Worm (Caenorhabditis elegans) whole organism, late embryonic: ENCODE results near the gene F55G11.4.

Experiments
- C38D4.7 ChIP-seq: fragments of 200-800 bp; sonication (Bioruptor generic); optimal IDR thresholded peaks from 2 replicates; lab custom pipeline; 2018; ENCODE audit warnings: mild to moderate bottlenecking, missing genetic modification characterization, moderate library complexity, missing compliant biosample characterization
- F13H6.1 ChIP-seq: sonication (generic microtip); optimal IDR thresholded peaks from 2 replicates; lab custom pipeline; 2016; ENCODE audit warnings: missing genetic modification characterization, missing compliant biosample characterization
- ahr-1 ChIP-seq: sonication (generic microtip); optimal IDR thresholded peaks from 2 replicates; lab custom pipeline; 2016; ENCODE audit warnings: missing genetic modification characterization, missing compliant biosample characterization
- ceh-14 ChIP-seq: sonication (generic microtip); optimal IDR thresholded peaks from 2 replicates; lab custom pipeline; 2016; ENCODE audit warnings: missing genotype, missing genetic modification characterization, missing compliant biosample characterization
- ceh-18 ChIP-seq: sonication (generic microtip); optimal IDR thresholded peaks from 2 replicates; lab custom pipeline; 2016; ENCODE audit warnings: missing genetic modification characterization, missing compliant biosample characterization
- ceh-19 ChIP-seq: fragments of 200-800 bp; sonication (Bioruptor generic); optimal IDR thresholded peaks from 2 replicates; lab custom pipeline; 2018; ENCODE audit warnings: mild to moderate bottlenecking, missing genetic modification characterization, missing compliant biosample characterization
- ceh-34 ChIP-seq: sonication (generic microtip); optimal IDR thresholded peaks from 2 replicates; lab custom pipeline; 2016; ENCODE audit warnings: mild to moderate bottlenecking, missing genetic modification characterization, missing compliant biosample characterization
- ceh-45 ChIP-seq: fragments of 200-800 bp; sonication (Bioruptor generic); IDR thresholded peaks from 2 replicates; pipeline ENCODE4 v1.3.6; 2022; ENCODE audit warnings: missing genetic modification reagents, missing genetic modification characterization, missing compliant biosample characterization
- ceh-48 ChIP-seq: sonication (generic microtip); optimal IDR thresholded peaks from 2 replicates; lab custom pipeline; 2016; ENCODE audit warnings: missing genetic modification characterization, inconsistent platforms, missing compliant biosample characterization
- ceh-6 ChIP-seq: fragments of 200-800 bp; sonication (Bioruptor generic); optimal IDR thresholded peaks from 2 replicates; lab custom pipeline; 2018; ENCODE audit warnings: mild to moderate bottlenecking, missing genetic modification characterization, missing compliant biosample characterization
- dmd-4 ChIP-seq: sonication (generic microtip); optimal IDR thresholded peaks from 2 replicates; lab custom pipeline; 2016; ENCODE audit warnings: borderline replicate concordance, missing genetic modification characterization, missing compliant biosample characterization
- elt-2 ChIP-seq: sonication (generic microtip); optimal IDR thresholded peaks from 2 replicates; lab custom pipeline; 2016; ENCODE audit warnings: missing genetic modification reagents, missing genetic modification characterization, missing compliant biosample characterization
- gmeb-2 ChIP-seq: sonication (generic microtip); optimal IDR thresholded peaks from 2 replicates; lab custom pipeline; 2016; ENCODE audit warnings: missing genetic modification characterization, inconsistent platforms, missing compliant biosample characterization
- hlh-13 ChIP-seq: fragments of 200-800 bp; sonication (Bioruptor generic); optimal IDR thresholded peaks from 2 replicates; lab custom pipeline; 2018; ENCODE audit warnings: mild to moderate bottlenecking, missing genetic modification characterization, missing compliant biosample characterization
- hlh-15 ChIP-seq: sonication (generic microtip); optimal IDR thresholded peaks from 2 replicates; lab custom pipeline; 2016; ENCODE audit warnings: missing genetic modification characterization, missing compliant biosample characterization
- hlh-30 ChIP-seq: sonication (generic microtip); optimal IDR thresholded peaks from 2 replicates; lab custom pipeline; 2017; ENCODE audit warnings: antibody characterized with exemption, missing genetic modification characterization, missing compliant biosample characterization; ENCODE audit not compliant: insufficient read depth
- hlh-8 ChIP-seq: sonication (generic microtip); optimal IDR thresholded peaks from 2 replicates; lab custom pipeline; 2016; ENCODE audit warnings: missing genotype, missing genetic modification characterization, missing compliant biosample characterization
- lim-6 ChIP-seq: sonication (generic microtip); optimal IDR thresholded peaks from 2 replicates; lab custom pipeline; 2016; ENCODE audit warnings: missing genetic modification characterization, missing compliant biosample characterization
- lin-11 ChIP-seq: fragments of 200-800 bp; sonication (Bioruptor generic); optimal IDR thresholded peaks from 2 replicates; lab custom pipeline; 2018; ENCODE audit warnings: mild to moderate bottlenecking, missing genetic modification characterization, missing compliant biosample characterization
- nfya-1 ChIP-seq: sonication (generic microtip); optimal IDR thresholded peaks from 2 replicates; lab custom pipeline; 2017; ENCODE audit warnings: missing genetic modification characterization, mild to moderate bottlenecking, missing compliant biosample characterization, antibody characterized with exemption, moderate library complexity
- nhr-11 ChIP-seq: fragments of 150-350 bp; optimal IDR thresholded peaks from 2 replicates; lab custom pipeline; 2014; ENCODE audit warnings: missing biosample characterization, missing genetic modification characterization
- odd-2 ChIP-seq: sonication (generic microtip); optimal IDR thresholded peaks from 2 replicates; lab custom pipeline; 2017; ENCODE audit warnings: antibody characterized with exemption, mild to moderate bottlenecking, missing genetic modification characterization, missing compliant biosample characterization
- pag-3 ChIP-seq: sonication (generic microtip); optimal IDR thresholded peaks from 2 replicates; lab custom pipeline; 2016; ENCODE audit warnings: missing compliant biosample characterization, missing genetic modification characterization, borderline replicate concordance
- pax-1 ChIP-seq: fragments of 150-350 bp; optimal IDR thresholded peaks from 2 replicates; lab custom pipeline; 2014; ENCODE audit warnings: missing biosample characterization, missing genetic modification characterization
- pha-2 ChIP-seq: sonication (generic microtip); optimal IDR thresholded peaks from 2 replicates; lab custom pipeline; 2017; ENCODE audit warnings: mild to moderate bottlenecking, missing genetic modification characterization, missing compliant biosample characterization
- pha-4 ChIP-seq: fragments of 150-350 bp; optimal IDR thresholded peaks from 2 replicates; lab custom pipeline; 2018; ENCODE audit warnings: missing biosample characterization, missing genetic modification reagents, missing genetic modification characterization
- pqm-1 ChIP-seq: sonication (generic microtip); optimal IDR thresholded peaks from 2 replicates; lab custom pipeline; 2016; ENCODE audit warnings: missing genetic modification characterization, missing compliant biosample characterization
- pros-1 ChIP-seq: fragments of 150-350 bp; optimal IDR thresholded peaks from 2 replicates; lab custom pipeline; 2014; ENCODE audit warnings: missing biosample characterization, missing genetic modification reagents, missing genetic modification characterization
- rnt-1 ChIP-seq: sonication (generic microtip); optimal IDR thresholded peaks from 2 replicates; lab custom pipeline; 2016; ENCODE audit warnings: missing genetic modification characterization, missing compliant biosample characterization
- sox-2 ChIP-seq: fragments of 200-800 bp; sonication (Bioruptor generic); IDR thresholded peaks from 2 replicates; pipeline ENCODE4 v1.3.6; 2022; ENCODE audit warnings: missing genetic modification reagents, missing genetic modification characterization, missing compliant biosample characterization
- sox-4 ChIP-seq: sonication (generic microtip); optimal IDR thresholded peaks from 2 replicates; lab custom pipeline; 2017; ENCODE audit warnings: mild to moderate bottlenecking, missing genetic modification characterization, inconsistent platforms, missing compliant biosample characterization
- tbx-2 ChIP-seq: sonication (generic microtip); optimal IDR thresholded peaks from 2 replicates; lab custom pipeline; 2016; ENCODE audit warnings: missing genetic modification characterization, missing compliant biosample characterization
- unc-86 ChIP-seq: sonication (generic microtip); optimal IDR thresholded peaks from 2 replicates; lab custom pipeline; 2016; ENCODE audit warnings: missing genetic modification characterization, missing compliant biosample characterization
- zip-5 ChIP-seq: sonication (generic microtip); optimal IDR thresholded peaks from 2 replicates; lab custom pipeline; 2016; ENCODE audit warnings: missing genetic modification characterization, missing compliant biosample characterization
- ztf-16 ChIP-seq: sonication (generic microtip); optimal IDR thresholded peaks from 2 replicates; lab custom pipeline; 2017; ENCODE audit warnings: missing genetic modification characterization, missing compliant biosample characterization

The F55G11.4 gene

DNA sequence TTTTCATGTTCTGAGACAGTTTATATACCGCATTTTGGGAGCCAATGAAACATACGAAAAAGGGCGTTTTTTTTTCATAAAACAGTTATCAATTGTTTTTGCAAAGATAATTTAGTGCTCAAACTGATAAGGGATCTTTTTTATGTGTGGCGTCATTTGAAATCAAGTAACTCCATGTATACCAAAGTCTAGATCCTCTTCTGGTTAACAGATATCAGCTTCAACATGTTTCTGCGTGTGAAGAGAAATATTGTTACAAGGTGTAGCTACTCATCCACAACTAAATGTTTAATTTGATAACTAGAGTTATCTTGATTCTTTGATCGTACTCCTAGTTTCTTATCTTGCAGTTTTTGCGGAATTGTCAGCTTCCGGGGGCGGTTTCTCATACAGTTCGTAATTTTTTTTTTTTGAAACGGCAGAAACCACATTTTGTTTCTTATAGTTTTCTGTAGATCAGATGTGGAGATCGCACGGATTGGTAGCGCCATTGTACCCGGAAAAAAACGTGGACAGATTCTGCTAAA lies 1.4 kb upstream of the F55G11.4 start:
- TF ChIP-seq gmeb-2 (no peak), unc-86 (no peak), elt-2 (peak; percentile 77)
- TF ChIP-seq, all 69 proteins: peak for 1

DNA sequence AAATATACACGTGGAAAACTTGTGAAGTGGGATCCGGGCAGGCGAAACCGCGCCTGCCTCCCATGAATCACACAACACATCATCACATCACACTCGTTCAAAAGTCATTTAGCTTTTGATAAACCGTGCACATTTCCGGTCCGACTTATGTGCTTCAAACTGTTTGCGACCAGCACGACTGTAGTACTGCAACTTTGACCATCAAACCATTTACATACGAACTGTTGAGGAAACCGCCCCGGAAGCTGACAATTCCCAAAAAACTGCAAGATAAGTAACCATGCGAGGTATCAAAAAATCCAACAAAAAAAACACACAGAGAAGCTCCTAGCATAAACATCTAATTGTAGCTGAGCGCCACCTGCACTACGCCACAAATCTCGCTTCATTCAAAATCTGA lies 644 bp upstream of the F55G11.4 start:
- no peak for TF ChIP-seq hlh-15 (tag; lab: Kevin White, UChicago)
- TF ChIP-seq hlh-30 = no peak
- TF ChIP-seq rnt-1 = no peak
- no peak for TF ChIP-seq odd-2 (tag; lab: Kevin White, UChicago)
- TF ChIP-seq pax-1 (tag; lab: Kevin White, UChicago) = no peak
- no peak for TF ChIP-seq lim-6
- no peak for TF ChIP-seq C38D4.7
- no peak for TF ChIP-seq hlh-13 (GFP tag; lab: Kevin White, UChicago)
- no peak for TF ChIP-seq ceh-19
- TF ChIP-seq nhr-11 (tag; lab: Kevin White, UChicago) = no peak
- TF ChIP-seq ceh-45 (GFP tag; lab: Robert Waterston, UW) = no peak
- no peak for TF ChIP-seq pros-1 (tag; lab: Kevin White, UChicago)
- no peak for TF ChIP-seq ceh-48 (tag; lab: Kevin White, UChicago)
- no peak for TF ChIP-seq pag-3
- no peak for TF ChIP-seq hlh-8 (tag; lab: Kevin White, UChicago)
- no peak for TF ChIP-seq ceh-14 (tag; lab: Kevin White, UChicago)
- no peak for TF ChIP-seq pha-2
- no peak for TF ChIP-seq ztf-16 (tag; lab: Kevin White, UChicago)

DNA sequence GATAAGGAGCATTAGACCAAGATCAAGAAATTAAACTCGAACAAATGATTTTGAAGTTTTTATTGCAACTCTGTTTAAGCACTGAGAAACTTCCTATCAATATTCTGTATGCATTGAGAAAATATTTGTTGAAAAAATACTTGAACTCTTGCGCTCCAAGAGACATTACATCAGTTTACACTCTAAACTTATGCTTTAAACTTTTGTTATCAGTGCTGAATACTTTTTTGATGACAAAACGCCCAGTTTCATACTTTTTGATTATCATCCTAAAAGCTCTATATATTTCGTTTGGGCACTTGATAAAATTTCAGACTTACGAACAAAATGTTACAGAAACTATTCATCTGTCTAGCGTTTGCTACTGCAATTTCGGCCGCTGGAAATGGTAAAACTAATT lies 2.6 kb downstream of the F55G11.4 start, which contains the start of gene dod-17:
Gene dod-17, plus strand, starts transcription at position 323 of the 400 bp plus-strand sequence.
- TF ChIP-seq nfya-1 (tag; lab: Kevin White, UChicago) = no peak
- no peak for TF ChIP-seq ceh-18 (tag; lab: Kevin White, UChicago)
- TF ChIP-seq lin-11 (tag; lab: Kevin White, UChicago) = no peak
- no peak for TF ChIP-seq ceh-14 (tag; lab: Kevin White, UChicago)
- no peak for TF ChIP-seq pqm-1 (tag; lab: Kevin White, UChicago)
- no peak for TF ChIP-seq tbx-2
- TF ChIP-seq pha-4 (tag; lab: Kevin White, UChicago) = no peak
- no peak for TF ChIP-seq hlh-13 (GFP tag; lab: Kevin White, UChicago)
- TF ChIP-seq ceh-34 (tag; lab: Kevin White, UChicago) = no peak
- TF ChIP-seq elt-2 = no peak
- TF ChIP-seq zip-5 (tag; lab: Kevin White, UChicago) = no peak
- no peak for TF ChIP-seq ahr-1 (tag; lab: Kevin White, UChicago)

DNA sequence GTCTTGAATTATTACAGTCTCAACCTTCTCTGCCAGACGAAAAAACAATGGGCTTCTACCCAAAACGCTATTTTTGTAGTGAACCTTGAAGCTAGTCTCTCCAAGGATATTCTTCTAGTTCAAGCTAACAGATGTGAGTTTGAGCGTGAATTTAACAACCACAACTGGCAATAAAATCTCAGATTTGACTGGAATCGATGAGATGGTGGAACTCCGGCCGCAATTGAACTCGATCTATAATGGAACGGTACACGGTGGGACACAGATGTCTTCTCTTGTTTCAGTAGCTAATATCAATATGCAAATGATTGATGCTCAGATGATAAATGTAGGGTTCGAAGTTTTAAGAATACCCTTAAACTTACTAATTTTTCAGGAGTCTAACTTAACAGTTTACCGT lies 4.2 kb downstream of the F55G11.4 start:
- TF ChIP-seq dmd-4 (tag; lab: Kevin White, UChicago) (no peak), unc-86 (no peak), ceh-6 (GFP tag; lab: Kevin White, UChicago) (no peak), ceh-34 (tag; lab: Kevin White, UChicago) (no peak), sox-2 (GFP tag; lab: Robert Waterston, UW) (no peak), F13H6.1 (no peak), sox-4 (tag; lab: Kevin White, UChicago) (no peak), ceh-48 (tag; lab: Kevin White, UChicago) (no peak), pros-1 (tag; lab: Kevin White, UChicago) (no peak)
